Worm (Caenorhabditis elegans) whole organism, midembryonic: ENCODE measurements around the gene Y39A1A.20.

ENCODE experiments used
- T22C8.4 ChIP-seq: fragments of 200-800 bp; sonication (Bioruptor generic); IDR thresholded peaks from 2 replicates; pipeline ENCODE4 v1.3.6; 2022; ENCODE audit warnings: missing genetic modification characterization, missing compliant biosample characterization
- cog-1 ChIP-seq: sonication (generic microtip); optimal IDR thresholded peaks from 2 replicates; lab custom pipeline; 2016; ENCODE audit warnings: missing genetic modification characterization, missing compliant biosample characterization
- ref-1 ChIP-seq: fragments of 200-800 bp; sonication (Bioruptor generic); conservative IDR thresholded peaks from 2 replicates; pipeline ENCODE4 v1.3.6; 2022; ENCODE audit warnings: missing genetic modification reagents, missing genetic modification characterization, missing compliant biosample characterization
- tab-1 ChIP-seq: fragments of 200-800 bp; sonication (Bioruptor generic); IDR thresholded peaks from 2 replicates; pipeline ENCODE4 v1.3.6; 2022; ENCODE audit warnings: missing genetic modification characterization, missing compliant biosample characterization
- ztf-23 ChIP-seq: fragments of 200-800 bp; sonication (Bioruptor generic); IDR thresholded peaks from 2 replicates; pipeline ENCODE4 v1.3.6; 2022; ENCODE audit warnings: missing genetic modification reagents, missing genetic modification characterization, missing compliant biosample characterization

- TF ChIP-seq cog-1 (tag; lab: Kevin White, UChicago) (no peak), ref-1 (no peak), tab-1 (GFP tag; lab: Robert Waterston, UW) (no peak), T22C8.4 (GFP tag; lab: Robert Waterston, UW) (no peak), ztf-23 (GFP tag; lab: Robert Waterston, UW) (no peak)
Measured at ce11 chrIII:10689057-10689456, 11.3 kb downstream of the Y39A1A.20 start, which contains the start of gene Y39A1A.31.
